Comparison of ENCODE assay signal across 5 worm cellular contexts in genomic region chrX:13774144-13774543, ce11.
A peak's percentile ranks its signal among the peaks of the same experiment; 100 is the strongest.
TF ChIP-seq lines count a peak whose summit lies in the region.

No protein-coding gene starts in this region.

TF ChIP-seq in whole organism, L1 larva, 84 proteins besides CTCF, POLR2A, EP300 and RAD21:
- no peak for TF ChIP-seq fos-1 (tag; optimal IDR thresholded peaks at IDR 0.05; lab: Kevin White, UChicago)
- TF ChIP-seq lin-35 (GFP tag; optimal IDR thresholded peaks at IDR 0.05; lab: Kevin White, UChicago) = peak in 1 of 2 experiments; percentile 5
- peak; percentile 45 for TF ChIP-seq elt-2 (tag; optimal IDR thresholded peaks at IDR 0.05; lab: Kevin White, UChicago)

TF ChIP-seq in whole organism, L2 larva, 48 proteins besides CTCF, POLR2A, EP300 and RAD21:
- TF ChIP-seq fos-1 (tag; optimal IDR thresholded peaks at IDR 0.05; lab: Kevin White, UChicago) = peak; percentile 50
- peak; percentile 35 for TF ChIP-seq sma-9 (GFP tag; optimal IDR thresholded peaks at IDR 0.05; lab: Kevin White, UChicago)
- no peak for TF ChIP-seq sma-9 (tag; optimal IDR thresholded peaks at IDR 0.05; lab: Kevin White, UChicago)
- TF ChIP-seq lin-11 (tag; optimal IDR thresholded peaks at IDR 0.05; lab: Kevin White, UChicago) = no peak

TF ChIP-seq in whole organism, L3 larva, 47 proteins besides CTCF, POLR2A, EP300 and RAD21:
- TF ChIP-seq ceh-16 (tag; optimal IDR thresholded peaks at IDR 0.05; lab: Kevin White, UChicago) (no peak), nfya-1 (tag; optimal IDR thresholded peaks at IDR 0.05; lab: Kevin White, UChicago; ENCODE audit: insufficient read depth) (no peak), egl-5 (tag; optimal IDR thresholded peaks at IDR 0.05; lab: Kevin White, UChicago) (no peak), pha-4 (tag; optimal IDR thresholded peaks at IDR 0.05; lab: Kevin White, UChicago) (peak; percentile 26), ztf-4 (tag; optimal IDR thresholded peaks at IDR 0.05; lab: Kevin White, UChicago) (no peak), egl-27 (tag; optimal IDR thresholded peaks at IDR 0.05; lab: Kevin White, UChicago) (no peak), pqm-1 (tag; optimal IDR thresholded peaks at IDR 0.05; lab: Kevin White, UChicago) (peak; percentile 75), fos-1 (tag; optimal IDR thresholded peaks at IDR 0.05; lab: Kevin White, UChicago) (no peak), nhr-76 (tag; optimal IDR thresholded peaks at IDR 0.05; lab: Kevin White, UChicago) (no peak), elt-2 (tag; optimal IDR thresholded peaks at IDR 0.05; lab: Kevin White, UChicago) (peak; percentile 86), tbx-2 (tag; optimal IDR thresholded peaks at IDR 0.05; lab: Kevin White, UChicago) (no peak), ztf-11 (tag; optimal IDR thresholded peaks at IDR 0.05; lab: Kevin White, UChicago) (no peak), lin-39 (tag; optimal IDR thresholded peaks at IDR 0.05; lab: Kevin White, UChicago) (no peak), ZK546.5 (tag; optimal IDR thresholded peaks at IDR 0.05; lab: Kevin White, UChicago) (no peak), fkh-10 (GFP tag; optimal IDR thresholded peaks at IDR 0.05; lab: Kevin White, UChicago) (no peak), nhr-237 (tag; optimal IDR thresholded peaks at IDR 0.05; lab: Kevin White, UChicago) (no peak), mdl-1 (tag; optimal IDR thresholded peaks at IDR 0.05; lab: Kevin White, UChicago) (no peak), elt-1 (tag; optimal IDR thresholded peaks at IDR 0.05; lab: Kevin White, UChicago) (no peak), daf-12 (tag; optimal IDR thresholded peaks at IDR 0.05; lab: Kevin White, UChicago) (no peak), fkh-2 (tag; optimal IDR thresholded peaks at IDR 0.05; lab: Kevin White, UChicago) (no peak), snpc-4 (tag; optimal IDR thresholded peaks at IDR 0.05; lab: Kevin White, UChicago) (no peak), nhr-28 (tag; optimal IDR thresholded peaks at IDR 0.05; lab: Kevin White, UChicago) (no peak)

TF ChIP-seq in whole organism, L4 larva, 104 proteins besides CTCF, POLR2A, EP300 and RAD21:
- peak; percentile 41 for TF ChIP-seq hlh-11 (tag; optimal IDR thresholded peaks at IDR 0.05; lab: Kevin White, UChicago)
- TF ChIP-seq unc-62 (GFP tag; optimal IDR thresholded peaks at IDR 0.05 in 1 of 2; lab: Kevin White, UChicago) = peak in 1 of 2 experiments; percentile 9
- TF ChIP-seq unc-62 (tag; optimal IDR thresholded peaks at IDR 0.05; lab: Kevin White, UChicago) = no peak
- peak; percentile 25 for TF ChIP-seq dve-1 (tag; optimal IDR thresholded peaks at IDR 0.05; lab: Kevin White, UChicago; ENCODE audit: insufficient read depth)
- TF ChIP-seq nhr-28 (tag; optimal IDR thresholded peaks at IDR 0.05; lab: Kevin White, UChicago) = peak; percentile 64
- TF ChIP-seq dmd-6 (GFP tag; IDR thresholded peaks at IDR 0.05; lab: Robert Waterston, UW) = peak; percentile 76
- peak; percentile 62 for TF ChIP-seq pqm-1 (tag; optimal IDR thresholded peaks at IDR 0.05; lab: Kevin White, UChicago)
- TF ChIP-seq zfp-3 (GFP tag; conservative IDR thresholded peaks at IDR 0.05; lab: Robert Waterston, UW) = no peak
- TF ChIP-seq lin-39 (tag; optimal IDR thresholded peaks at IDR 0.05; lab: Kevin White, UChicago) = no peak

TF ChIP-seq in whole organism, young adult, 124 proteins besides CTCF, POLR2A, EP300 and RAD21:
- no peak for TF ChIP-seq gei-17 (GFP tag; optimal IDR thresholded peaks at IDR 0.05; lab: Kevin White, UChicago)
- no peak for TF ChIP-seq hrde-1 (tag; optimal IDR thresholded peaks at IDR 0.05; lab: Kevin White, UChicago; ENCODE audit: borderline replicate concordance)
- TF ChIP-seq pha-4 (tag; optimal IDR thresholded peaks at IDR 0.05; lab: Kevin White, UChicago) = peak; percentile 70
- no peak for TF ChIP-seq hmg-1.2 (GFP tag; IDR thresholded peaks at IDR 0.05; lab: Robert Waterston, UW)
- TF ChIP-seq attf-6 (GFP tag; IDR thresholded peaks at IDR 0.05; lab: Robert Waterston, UW) = no peak
- TF ChIP-seq snpc-1.3 (tag; optimal IDR thresholded peaks at IDR 0.05; lab: Kevin White, UChicago; ENCODE audit: insufficient read depth) = no peak
- no peak for TF ChIP-seq lir-1 (GFP tag; conservative IDR thresholded peaks at IDR 0.05; lab: Robert Waterston, UW)
- peak; percentile 73 for TF ChIP-seq nhr-80 (tag; optimal IDR thresholded peaks at IDR 0.05; lab: Kevin White, UChicago)
